Fruit fly (Drosophila melanogaster): ENCODE results near the gene CG13362.

CG13362 gene

DNA sequence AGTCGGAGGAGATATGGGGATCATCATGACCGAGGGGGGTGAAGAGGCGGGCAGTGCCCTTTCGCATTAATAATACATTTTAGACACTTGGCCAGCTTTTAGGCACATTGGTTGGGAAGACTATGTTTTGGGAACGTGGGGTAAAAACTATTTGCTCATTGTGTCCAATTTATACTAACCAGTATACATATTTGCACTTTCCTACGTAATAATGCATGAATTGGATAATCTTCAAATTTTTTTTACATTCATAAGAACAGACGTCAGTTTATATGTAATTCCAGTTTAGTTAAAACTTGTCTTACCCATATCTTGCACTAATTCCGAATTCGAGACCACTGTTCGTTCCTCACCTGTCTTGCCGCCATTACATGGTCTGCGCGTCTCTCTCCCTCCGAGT is 28.2 kb upstream of the CG13362 start (continued):
- peak; percentile 33 for TF ChIP-seq grau (tag; optimal IDR thresholded peaks at IDR 0.05)
- TF ChIP-seq ham (GFP tag; IDR thresholded peaks at IDR 0.05) = no peak
- peak; percentile 11 for TF ChIP-seq NfI (GFP tag; optimal IDR thresholded peaks at IDR 0.05)
- no peak for TF ChIP-seq Max (GFP tag; optimal IDR thresholded peaks at IDR 0.05)
- no peak for TF ChIP-seq Side (GFP tag; optimal IDR thresholded peaks at IDR 0.05)
- TF ChIP-seq HmgD (GFP tag; optimal IDR thresholded peaks at IDR 0.05) = no peak
- no peak for TF ChIP-seq lov (optimal IDR thresholded peaks at IDR 0.05)
- no peak for TF ChIP-seq lov (GFP tag; IDR thresholded peaks at IDR 0.05)
- no peak for TF ChIP-seq CG11696 (GFP tag; IDR thresholded peaks at IDR 0.05)
- no peak for TF ChIP-seq CG11560 (tag; IDR thresholded peaks at IDR 0.05)
- no peak for TF ChIP-seq chinmo (GFP tag; IDR thresholded peaks at IDR 0.05; ENCODE audit: partially characterized antibody)
- peak; percentile 5 for TF ChIP-seq CG6813 (GFP tag; optimal IDR thresholded peaks at IDR 0.05)
- TF ChIP-seq NK7.1 (GFP tag; optimal IDR thresholded peaks at IDR 0.05) = no peak
- 0 out of 3 replicates have a peak, but pooled peaks have one; percentile 24 for TF ChIP-seq CG17361 (GFP tag; IDR thresholded peaks at IDR 0.05)
- TF ChIP-seq CG18011 (GFP tag; optimal IDR thresholded peaks at IDR 0.05) = no peak
- TF ChIP-seq psq (GFP tag; optimal IDR thresholded peaks at IDR 0.05) = no peak
- no peak for TF ChIP-seq Mrtf (GFP tag; IDR thresholded peaks at IDR 0.05)
- no peak for TF ChIP-seq TFAM (GFP tag; optimal IDR thresholded peaks at IDR 0.05)
- TF ChIP-seq vfl (GFP tag; optimal IDR thresholded peaks at IDR 0.05) = no peak
- no peak for TF ChIP-seq CG8944 (GFP tag; optimal IDR thresholded peaks at IDR 0.05)
- TF ChIP-seq vvl (GFP tag; IDR thresholded peaks at IDR 0.05) = peak; percentile 30; the same call in 1 of the 2 replicates
- no peak for TF ChIP-seq Rfx (GFP tag; IDR thresholded peaks at IDR 0.05)
- no peak for TF ChIP-seq Vsx1 (GFP tag; optimal IDR thresholded peaks at IDR 0.05)
- TF ChIP-seq Six4 (GFP tag; optimal IDR thresholded peaks at IDR 0.05) = no peak
- no peak for TF ChIP-seq CG11456 (GFP tag; IDR thresholded peaks at IDR 0.05)
- no peak for TF ChIP-seq ems (GFP tag; optimal IDR thresholded peaks at IDR 0.05)
- TF ChIP-seq Elba2 (GFP tag; optimal IDR thresholded peaks at IDR 0.05) = no peak
- no peak for TF ChIP-seq CG1792 (GFP tag; optimal IDR thresholded peaks at IDR 0.05)
- TF ChIP-seq jigr1 (GFP tag; IDR thresholded peaks at IDR 0.05) = no peak
- TF ChIP-seq CTCF (GFP tag; optimal IDR thresholded peaks at IDR 0.05) = no peak
- TF ChIP-seq sc (optimal IDR thresholded peaks at IDR 0.05) = no peak
- no peak for TF ChIP-seq sc (GFP tag; optimal IDR thresholded peaks at IDR 0.05)
- TF ChIP-seq CG15011 (GFP tag; optimal IDR thresholded peaks at IDR 0.05) = no peak
- peak; percentile 35 for TF ChIP-seq CG10979 (tag; optimal IDR thresholded peaks at IDR 0.05)
- no peak for TF ChIP-seq CG4617 (GFP tag; optimal IDR thresholded peaks at IDR 0.05; ENCODE audit: borderline replicate concordance)
- TF ChIP-seq HmgZ (tag; optimal IDR thresholded peaks at IDR 0.05) = no peak
- no peak for TF ChIP-seq Atf3 (GFP tag; optimal IDR thresholded peaks at IDR 0.05)
- TF ChIP-seq odd (GFP tag; optimal IDR thresholded peaks at IDR 0.05) = no peak
- TF ChIP-seq CG14667 (GFP tag; IDR thresholded peaks at IDR 0.05) = no peak
- peak; percentile 25; the same call in 1 of the 2 replicates for TF ChIP-seq lmd (GFP tag; IDR thresholded peaks at IDR 0.05)
- TF ChIP-seq kni (GFP tag; optimal IDR thresholded peaks at IDR 0.05) = no peak
- TF ChIP-seq C15 (GFP tag; IDR thresholded peaks at IDR 0.05) = no peak
- no peak for TF ChIP-seq Opbp (GFP tag; IDR thresholded peaks at IDR 0.05; ENCODE audit: partially characterized antibody)

DNA sequence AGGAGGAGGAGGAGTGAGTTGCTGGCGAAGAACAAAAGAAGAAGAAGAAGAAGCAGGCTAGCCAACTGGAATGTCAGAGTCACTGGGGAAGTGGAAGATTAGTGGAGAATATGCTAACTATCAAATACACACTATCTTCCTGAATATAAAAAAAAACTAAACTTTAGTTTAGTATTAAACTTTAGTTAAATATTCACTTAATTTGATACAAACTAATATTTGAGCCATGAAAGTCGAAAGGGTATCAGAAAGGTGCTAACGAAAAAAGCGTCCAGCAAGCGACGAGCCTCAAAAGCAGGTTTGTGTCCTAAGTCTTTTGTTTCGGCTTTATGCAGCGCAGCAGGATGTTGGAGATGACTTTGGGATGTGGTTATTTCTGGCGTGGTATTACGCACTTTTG is 24.1 kb upstream of the CG13362 start:
- peak; percentile 67 for TF ChIP-seq corto (GFP tag; optimal IDR thresholded peaks at IDR 0.05)
- no peak for TF ChIP-seq Meics (GFP tag; optimal IDR thresholded peaks at IDR 0.05)
- TF ChIP-seq gce (GFP tag; IDR thresholded peaks at IDR 0.05) = no peak
- TF ChIP-seq Xrp1 (GFP tag; IDR thresholded peaks at IDR 0.05) = 0 out of 2 replicates have a peak, but pooled peaks have one; percentile 10
- TF ChIP-seq D19A (tag; optimal IDR thresholded peaks at IDR 0.05) = peak; percentile 75
- no peak for TF ChIP-seq CG17359 (tag; optimal IDR thresholded peaks at IDR 0.05)
- peak; percentile 42 for TF ChIP-seq nom (GFP tag; optimal IDR thresholded peaks at IDR 0.05)
- TF ChIP-seq Drgx (GFP tag; IDR thresholded peaks at IDR 0.05) = peak; percentile 55
- TF ChIP-seq sens (GFP tag) = peak; percentile 13
- peak in 1 of 2 experiments; percentile 29 for TF ChIP-seq bsh (GFP tag; optimal IDR thresholded peaks at IDR 0.05)
- TF ChIP-seq CG17385 (GFP tag; optimal IDR thresholded peaks at IDR 0.05) = peak; percentile 0
- peak; percentile 58 for TF ChIP-seq lbe (GFP tag; optimal IDR thresholded peaks at IDR 0.05)
- TF ChIP-seq row (GFP tag; IDR thresholded peaks at IDR 0.05) = peak; percentile 18; the same call in 1 of the 3 replicates
